Worm (Caenorhabditis elegans) whole organism, L1 larva: ENCODE results near the gene F49C12.1.
"Not testable (repeated sequence)": the region's sequence is repeated elsewhere in the genome, so short reads cannot be mapped to it uniquely, and the experiment has no call there.

Source experiments
- fos-1 ChIP-seq: fragments of 150-350 bp; optimal IDR thresholded peaks from 2 replicates; lab custom pipeline; 2014; ENCODE audit warnings: missing biosample characterization, missing genetic modification characterization
- grh-1 ChIP-seq: fragments of 200-800 bp; sonication (Bioruptor generic); IDR thresholded peaks from 2 replicates; pipeline ENCODE4 v1.3.6; 2022; ENCODE audit warnings: missing genetic modification reagents, missing genetic modification characterization, missing compliant biosample characterization
- hlh-4 ChIP-seq: sonication (generic microtip); optimal IDR thresholded peaks from 2 replicates; lab custom pipeline; 2016; ENCODE audit warnings: mild to moderate bottlenecking, missing genetic modification characterization, missing compliant biosample characterization
- pag-3 ChIP-seq: sonication (generic microtip); optimal IDR thresholded peaks from 2 replicates; lab custom pipeline; 2017; ENCODE audit warnings: missing genetic modification characterization, mild to moderate bottlenecking, missing compliant biosample characterization, antibody characterized with exemption, borderline replicate concordance; ENCODE audit not compliant: insufficient read depth
- skn-1 ChIP-seq: fragments of 150-350 bp; optimal IDR thresholded peaks from 2 replicates; lab custom pipeline; 2014; ENCODE audit warnings: missing biosample characterization, missing genetic modification characterization
- snpc-4 ChIP-seq: fragments of 150-350 bp; optimal IDR thresholded peaks from 2 replicates; lab custom pipeline; 2014; ENCODE audit warnings: missing biosample characterization, missing genetic modification characterization
- unc-62 ChIP-seq: fragments of 150-350 bp; optimal IDR thresholded peaks from 2 replicates; lab custom pipeline; 2014; ENCODE audit warnings: missing biosample characterization, missing genetic modification reagents, missing genetic modification characterization

- not testable (repeated sequence) for TF ChIP-seq snpc-4 (tag; lab: Kevin White, UChicago); unc-62 (GFP tag; lab: Kevin White, UChicago); hlh-4 (tag; lab: Kevin White, UChicago); skn-1 (tag; lab: Kevin White, UChicago); fos-1 (tag; lab: Kevin White, UChicago); pag-3 (tag; lab: Kevin White, UChicago); grh-1
Measured at ce11 chrIV:9249219-9249618, 46.9 kb downstream of the F49C12.1 start, which contains the start of gene Y11D7A.7.
